Fruit fly (Drosophila melanogaster) whole organism: Measurements from ENCODE around the gene CG31274.

Experiments
- CG8478 ChIP-seq: fragments of >200 bp; optimal IDR thresholded peaks from 2 replicates; lab custom pipeline; 2018; ENCODE audit warnings: inconsistent platforms
- Dll ChIP-seq: fragments of >200 bp; optimal IDR thresholded peaks from 2 replicates; lab custom pipeline; 2017
- EcR ChIP-seq, 2 experiments: fragments of >200 bp; optimal IDR thresholded peaks; 2 replicates each; lab custom pipeline; 2017; ENCODE audit warnings: missing biosample characterization in 2 of 2, missing genetic modification characterization in 2 of 2, missing genetic modification reagents in 2 of 2
- pan ChIP-seq: fragments of >200 bp; optimal IDR thresholded peaks from 2 replicates; lab custom pipeline; 2017
- psq ChIP-seq: fragments of >200 bp; optimal IDR thresholded peaks from 2 replicates; lab custom pipeline; 2017
- usp ChIP-seq: fragments of >200 bp; optimal IDR thresholded peaks from 2 replicates; lab custom pipeline; 2017; ENCODE audit warnings: missing biosample characterization, missing genetic modification characterization, mixed read lengths

The CG31274 gene

DNA sequence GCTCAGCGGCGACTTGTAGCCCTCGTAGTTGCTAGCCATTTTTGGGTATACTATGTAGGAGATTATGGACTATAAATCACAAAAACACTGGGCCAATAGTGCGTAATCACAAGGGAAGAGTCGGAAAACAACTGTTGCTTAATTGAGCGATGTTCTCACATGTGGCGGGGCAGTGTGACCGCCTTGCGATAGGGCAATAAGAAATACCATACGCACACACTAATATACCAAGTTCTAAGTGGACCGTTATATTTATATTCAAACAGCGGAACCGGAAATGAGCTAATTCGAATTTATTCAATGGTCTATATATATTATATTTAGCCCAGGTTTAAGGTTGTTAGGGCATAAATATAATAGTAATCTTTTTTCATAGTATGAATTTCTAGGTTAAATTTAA lies 28.1 kb downstream of the CG31274 start, which contains the start of gene Adsl:
Gene Adsl, minus strand, starts transcription at position 165 of the 400 bp plus-strand sequence.
- TF ChIP-seq pan (lab: Kevin White, UChicago) (no peak), CG8478 (lab: Kevin White, UChicago) (no peak), usp (GFP tag; lab: Kevin White, UChicago) (no peak), psq (lab: Kevin White, UChicago) (no peak), EcR (GFP tag; optimal IDR thresholded peaks at IDR 0.05; lab: Kevin White, UChicago) (no peak), Dll (no peak)

dm6 chr3R:17028393-17028792 lies 35.6 kb downstream of the CG31274 start, which contains the start of gene CG5225:
Gene CG5225 (plus strand): TSS chr3R:17028693.
- no peak for TF ChIP-seq psq (lab: Kevin White, UChicago)
- no peak for TF ChIP-seq EcR (GFP tag; optimal IDR thresholded peaks at IDR 0.05; lab: Kevin White, UChicago)

- TF ChIP-seq pan (lab: Kevin White, UChicago) (no peak), EcR (GFP tag; optimal IDR thresholded peaks at IDR 0.05; lab: Kevin White, UChicago) (no peak), psq (lab: Kevin White, UChicago) (no peak), usp (GFP tag; lab: Kevin White, UChicago) (no peak), CG8478 (lab: Kevin White, UChicago) (no peak), Dll (no peak)
These were observed 37.0 kb downstream of the CG31274 start for dm6 chr3R:17029796-17030195.

dm6 chr3R:17031502-17031901 lies 38.7 kb downstream of the CG31274 start, which contains the start of gene CG31268:
Gene CG31268 (plus strand): TSS chr3R:17031802.
- TF ChIP-seq Dll (no peak), CG8478 (lab: Kevin White, UChicago) (no peak), psq (lab: Kevin White, UChicago) (no peak), pan (lab: Kevin White, UChicago) (no peak)

- TF ChIP-seq psq (lab: Kevin White, UChicago), result no peak
- no peak for TF ChIP-seq Dll
- no peak for TF ChIP-seq EcR (GFP tag; optimal IDR thresholded peaks at IDR 0.05; lab: Kevin White, UChicago)
- no peak for TF ChIP-seq CG8478 (lab: Kevin White, UChicago)
- TF ChIP-seq usp (GFP tag; lab: Kevin White, UChicago), result no peak
- no peak for TF ChIP-seq pan (lab: Kevin White, UChicago)
These were observed 43.1 kb downstream of the CG31274 start, which contains the start of gene CG4009 for dm6 chr3R:17035945-17036344. Gene CG4009 (minus strand): TSS chr3R:17036045.

dm6 chr3R:17039993-17040807 lies 47.4 kb downstream of the CG31274 start, which contains the start of the genes CG18213 and Trm7-32:
Gene CG18213 (minus strand): TSS chr3R:17040203.
Gene Trm7-32 (plus strand): TSS chr3R:17040682.
- no peak for TF ChIP-seq psq (lab: Kevin White, UChicago)

DNA sequence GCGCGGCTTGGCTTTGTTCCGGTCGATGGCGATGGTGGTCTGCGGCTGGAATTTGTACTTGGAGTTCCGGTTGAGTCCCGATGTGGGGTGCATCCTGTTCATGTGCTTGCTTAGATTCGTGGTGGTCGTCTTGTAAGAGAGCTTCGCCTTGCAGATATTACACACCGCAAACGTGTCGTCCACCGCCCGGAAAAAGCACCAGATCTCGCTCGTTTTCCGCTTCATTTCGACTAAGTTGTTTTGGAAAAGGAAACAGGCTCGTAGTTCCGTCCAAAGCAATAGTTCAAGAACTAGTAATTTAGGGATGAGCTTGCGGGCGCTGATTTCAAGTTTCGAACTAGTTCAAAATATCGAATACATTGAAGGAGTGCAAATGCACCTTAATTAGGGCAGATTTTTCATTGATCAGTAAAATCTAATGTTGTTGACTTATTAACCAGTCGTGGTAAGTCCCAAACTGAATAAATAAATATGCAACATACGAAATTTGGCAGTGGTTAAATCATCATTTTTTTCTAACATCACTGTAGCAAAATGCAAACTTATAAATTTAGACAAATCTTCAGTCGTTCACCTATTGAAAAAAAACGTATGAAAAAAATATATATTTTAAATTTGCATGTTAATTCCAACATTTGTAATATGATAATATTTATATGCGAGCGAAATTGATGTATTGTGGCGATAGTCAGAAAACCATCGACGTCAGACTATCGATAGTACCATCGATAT lies 50.2 kb downstream of the CG31274 start, which contains the start of the genes bdwf and Patr-1:
Gene bdwf, minus strand, starts transcription at position 299 of the 732 bp plus-strand sequence.
Gene Patr-1, plus strand, starts transcription at position 727 of the 732 bp plus-strand sequence.
- no peak for TF ChIP-seq usp (GFP tag; lab: Kevin White, UChicago)
- no peak for TF ChIP-seq pan (lab: Kevin White, UChicago)
- no peak for TF ChIP-seq EcR (GFP tag; optimal IDR thresholded peaks at IDR 0.05; lab: Kevin White, UChicago)
- no peak for TF ChIP-seq psq (lab: Kevin White, UChicago)
- no peak for TF ChIP-seq Dll
- TF ChIP-seq CG8478 (lab: Kevin White, UChicago), result no peak

DNA sequence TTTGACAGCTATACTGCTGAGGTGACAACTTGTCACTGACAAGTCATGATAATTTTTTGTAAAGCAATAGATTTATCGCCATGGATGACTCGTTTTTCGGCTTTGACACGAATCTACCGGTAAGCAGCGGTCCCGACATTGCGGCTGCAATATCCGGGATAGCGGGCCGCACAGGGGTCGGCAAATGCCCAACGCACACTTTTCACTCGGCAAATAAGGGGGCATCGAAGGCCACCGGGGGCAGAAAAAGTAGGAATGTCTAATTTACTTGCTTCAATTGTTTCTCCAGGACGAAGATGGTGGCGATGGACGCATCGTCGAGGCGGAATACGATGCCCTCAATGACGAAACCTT lies 50.7 kb downstream of the CG31274 start:
- no peak for TF ChIP-seq Dll
- TF ChIP-seq pan (lab: Kevin White, UChicago), result no peak
- TF ChIP-seq EcR (GFP tag; optimal IDR thresholded peaks at IDR 0.05; lab: Kevin White, UChicago), result no peak
- no peak for TF ChIP-seq psq (lab: Kevin White, UChicago)
- no peak for TF ChIP-seq usp (GFP tag; lab: Kevin White, UChicago)
- TF ChIP-seq CG8478 (lab: Kevin White, UChicago), result no peak
